Worm (Caenorhabditis elegans) whole organism, mixed stage, embryonic: ENCODE data around the gene aat-8.

ENCODE experiments used
- blmp-1 ChIP-seq: fragments of 150-350 bp; optimal IDR thresholded peaks from 2 replicates; lab custom pipeline; 2014; ENCODE audit warnings: missing biosample characterization, missing genetic modification characterization
- elt-3 ChIP-seq: fragments of 150-350 bp; optimal IDR thresholded peaks from 2 replicates; lab custom pipeline; 2014; ENCODE audit warnings: missing biosample characterization, missing genetic modification characterization
- ham-2 ChIP-seq: fragments of 200-800 bp; sonication (Bioruptor generic); optimal IDR thresholded peaks from 2 replicates; lab custom pipeline; 2018; ENCODE audit warnings: mild to moderate bottlenecking, missing genetic modification characterization, missing compliant biosample characterization
- hlh-1 ChIP-seq: fragments of 150-350 bp; optimal IDR thresholded peaks from 2 replicates; lab custom pipeline; 2014; ENCODE audit warnings: missing biosample characterization, missing genetic modification reagents, missing genetic modification characterization
- lin-13 ChIP-seq: fragments of 150-350 bp; optimal IDR thresholded peaks from 2 replicates; lab custom pipeline; 2014; ENCODE audit warnings: missing biosample characterization, missing genetic modification characterization
- lsy-2 ChIP-seq: fragments of 150-350 bp; optimal IDR thresholded peaks from 2 replicates; lab custom pipeline; 2014; ENCODE audit warnings: missing biosample characterization, missing genetic modification characterization
- nhr-12 ChIP-seq: fragments of 150-350 bp; optimal IDR thresholded peaks from 2 replicates; lab custom pipeline; 2014; ENCODE audit warnings: missing biosample characterization, missing genetic modification characterization
- nhr-237 ChIP-seq: fragments of 150-350 bp; optimal IDR thresholded peaks from 2 replicates; lab custom pipeline; 2014; ENCODE audit warnings: missing biosample characterization, missing genetic modification characterization
- nhr-76 ChIP-seq: sonication (generic microtip); optimal IDR thresholded peaks from 2 replicates; lab custom pipeline; 2017; ENCODE audit warnings: missing biosample characterization, missing genetic modification characterization
- pha-4 ChIP-seq: fragments of 150-350 bp; optimal IDR thresholded peaks from 2 replicates; lab custom pipeline; 2018; ENCODE audit warnings: missing biosample characterization, missing genetic modification reagents, missing genetic modification characterization
- snpc-4 ChIP-seq: fragments of 150-350 bp; optimal IDR thresholded peaks from 2 replicates; lab custom pipeline; 2014; ENCODE audit warnings: missing biosample characterization, missing genetic modification characterization
- unc-39 ChIP-seq: fragments of 150-350 bp; optimal IDR thresholded peaks from 2 replicates; lab custom pipeline; 2014; ENCODE audit warnings: missing biosample characterization, missing genetic modification characterization
- unc-62 ChIP-seq: fragments of 150-350 bp; optimal IDR thresholded peaks from 2 replicates; lab custom pipeline; 2014; ENCODE audit warnings: missing biosample characterization, missing genetic modification reagents, missing genetic modification characterization
- ztf-11 ChIP-seq: fragments of 150-350 bp; optimal IDR thresholded peaks from 2 replicates; lab custom pipeline; 2014; ENCODE audit warnings: missing biosample characterization, missing genetic modification characterization

ce11 chrIV:3833778-3834177 is 31.1 kb downstream of the aat-8 start:
- TF ChIP-seq hlh-1 (tag; lab: Kevin White, UChicago) (no peak), ham-2 (GFP tag; lab: Kevin White, UChicago) (no peak), pha-4 (tag; lab: Kevin White, UChicago) (no peak), unc-39 (tag; lab: Kevin White, UChicago) (no peak), nhr-76 (tag; lab: Kevin White, UChicago) (no peak), nhr-12 (tag; lab: Kevin White, UChicago) (no peak), lin-13 (tag; lab: Kevin White, UChicago) (no peak), lsy-2 (tag; lab: Kevin White, UChicago) (no peak), blmp-1 (no peak), ztf-11 (tag; lab: Kevin White, UChicago) (no peak), snpc-4 (tag; lab: Kevin White, UChicago) (no peak), nhr-237 (tag; lab: Kevin White, UChicago) (no peak), elt-3 (no peak), unc-62 (GFP tag; lab: Kevin White, UChicago) (no peak)
